Worm (Caenorhabditis elegans) whole organism, L2 larva: Measurements from ENCODE around the gene ddr-2.

Experiments used
- C34F6.9 ChIP-seq: fragments of 150-350 bp; optimal IDR thresholded peaks from 2 replicates; lab custom pipeline; 2014; ENCODE audit warnings: missing biosample characterization, missing genetic modification characterization
- F13H6.1 ChIP-seq: sonication (generic microtip); optimal IDR thresholded peaks from 2 replicates; lab custom pipeline; 2016; ENCODE audit warnings: missing genetic modification characterization, missing compliant biosample characterization
- R02D3.7 ChIP-seq: fragments of 150-350 bp; optimal IDR thresholded peaks from 2 replicates; lab custom pipeline; 2014; ENCODE audit warnings: missing biosample characterization, missing genetic modification characterization
- Y55F3AM.14 ChIP-seq: fragments of 200-800 bp; sonication (Bioruptor generic); optimal IDR thresholded peaks from 2 replicates; lab custom pipeline; 2018; ENCODE audit warnings: mild to moderate bottlenecking, missing genetic modification characterization, missing compliant biosample characterization
- alr-1 ChIP-seq: fragments of 150-350 bp; optimal IDR thresholded peaks from 2 replicates; lab custom pipeline; 2014; ENCODE audit warnings: missing biosample characterization, missing genetic modification characterization
- aly-2 ChIP-seq: fragments of 150-350 bp; optimal IDR thresholded peaks from 2 replicates; lab custom pipeline; 2014; ENCODE audit warnings: missing biosample characterization, missing genetic modification characterization
- blmp-1 ChIP-seq: sonication (generic microtip); optimal IDR thresholded peaks from 2 replicates; lab custom pipeline; 2017; ENCODE audit warnings: missing genetic modification characterization, mild to moderate bottlenecking, missing compliant biosample characterization, antibody characterized with exemption, moderate library complexity; ENCODE audit not compliant: insufficient read depth
- ceh-16 ChIP-seq: fragments of 150-350 bp; optimal IDR thresholded peaks from 2 replicates; lab custom pipeline; 2014; ENCODE audit warnings: missing biosample characterization, missing genetic modification characterization
- ceh-82 ChIP-seq: fragments of 150-350 bp; optimal IDR thresholded peaks from 2 replicates; lab custom pipeline; 2014; ENCODE audit warnings: missing biosample characterization, missing genetic modification characterization
- crh-2 ChIP-seq: sonication (generic microtip); optimal IDR thresholded peaks from 2 replicates; lab custom pipeline; 2017; ENCODE audit warnings: missing biosample characterization, missing genetic modification characterization
- dmd-4 ChIP-seq: sonication (generic microtip); optimal IDR thresholded peaks from 2 replicates; lab custom pipeline; 2017; ENCODE audit warnings: missing biosample characterization, missing genetic modification characterization
- elt-1 ChIP-seq: fragments of 150-350 bp; optimal IDR thresholded peaks from 2 replicates; lab custom pipeline; 2014; ENCODE audit warnings: missing biosample characterization, missing genetic modification characterization
- elt-3 ChIP-seq: sonication (generic microtip); optimal IDR thresholded peaks from 2 replicates; lab custom pipeline; 2017; ENCODE audit warnings: missing biosample characterization, missing genetic modification characterization
- gmeb-1 ChIP-seq: fragments of 150-350 bp; optimal IDR thresholded peaks from 2 replicates; lab custom pipeline; 2014; ENCODE audit warnings: missing biosample characterization, missing genetic modification characterization
- lin-11 ChIP-seq: fragments of 150-350 bp; sonication (generic microtip); optimal IDR thresholded peaks from 2 replicates; lab custom pipeline; 2014; ENCODE audit warnings: missing biosample characterization, missing genetic modification characterization, inconsistent platforms, mixed read lengths
- lin-13 ChIP-seq: fragments of 150-350 bp; optimal IDR thresholded peaks from 2 replicates; lab custom pipeline; 2014; ENCODE audit warnings: missing biosample characterization, missing genetic modification reagents, missing genetic modification characterization
- mbf-1 ChIP-seq: sonication (generic microtip); optimal IDR thresholded peaks from 2 replicates; lab custom pipeline; 2017; ENCODE audit warnings: missing biosample characterization, missing genetic modification characterization
- mdl-1 ChIP-seq, 2 experiments: fragments of 150-350 bp in 1 of 2; sonication (generic microtip) in 1 of 2; optimal IDR thresholded peaks; 2 replicates each; lab custom pipeline; 2017; ENCODE audit warnings: missing biosample characterization in 2 of 2, missing genetic modification characterization in 2 of 2
- nhr-10 ChIP-seq: sonication (generic microtip); optimal IDR thresholded peaks from 2 replicates; lab custom pipeline; 2017; ENCODE audit warnings: missing biosample characterization, missing genetic modification characterization
- nhr-12 ChIP-seq: fragments of 150-350 bp; optimal IDR thresholded peaks from 2 replicates; lab custom pipeline; 2014; ENCODE audit warnings: missing biosample characterization, missing genetic modification characterization
- nhr-21 ChIP-seq: fragments of 150-350 bp; optimal IDR thresholded peaks from 2 replicates; lab custom pipeline; 2014; ENCODE audit warnings: missing biosample characterization, missing genetic modification characterization
- nhr-23 ChIP-seq: fragments of 150-350 bp; optimal IDR thresholded peaks from 2 replicates; lab custom pipeline; 2014; ENCODE audit warnings: missing biosample characterization, missing genetic modification reagents, missing genetic modification characterization
- nhr-237 ChIP-seq: fragments of 150-350 bp; optimal IDR thresholded peaks from 2 replicates; lab custom pipeline; 2014; ENCODE audit warnings: missing biosample characterization, missing genetic modification characterization
- nhr-25 ChIP-seq: fragments of 150-350 bp; sonication (generic microtip); optimal IDR thresholded peaks from 3 replicates; lab custom pipeline; 2014; ENCODE audit warnings: missing biosample characterization, missing genetic modification characterization
- nhr-6 ChIP-seq: fragments of 150-350 bp; optimal IDR thresholded peaks from 2 replicates; lab custom pipeline; 2014; ENCODE audit warnings: missing biosample characterization, missing genetic modification characterization
- nhr-77 ChIP-seq: fragments of 150-350 bp; optimal IDR thresholded peaks from 2 replicates; lab custom pipeline; 2014; ENCODE audit warnings: missing biosample characterization, missing genetic modification characterization
- peb-1 ChIP-seq: fragments of 150-350 bp; optimal IDR thresholded peaks from 2 replicates; lab custom pipeline; 2014; ENCODE audit warnings: missing biosample characterization, missing genetic modification characterization
- skn-1 ChIP-seq: sonication (generic microtip); optimal IDR thresholded peaks from 2 replicates; lab custom pipeline; 2017; ENCODE audit warnings: missing biosample characterization, missing genetic modification characterization
- sma-3 ChIP-seq: sonication (generic microtip); optimal IDR thresholded peaks from 2 replicates; lab custom pipeline; 2016; ENCODE audit warnings: missing genetic modification reagents, missing genetic modification characterization, missing compliant biosample characterization
- snpc-4 ChIP-seq: fragments of 150-350 bp; optimal IDR thresholded peaks from 2 replicates; lab custom pipeline; 2014; ENCODE audit warnings: missing biosample characterization, missing genetic modification characterization
- unc-39 ChIP-seq: fragments of 150-350 bp; optimal IDR thresholded peaks from 2 replicates; lab custom pipeline; 2014; ENCODE audit warnings: missing biosample characterization, missing genetic modification characterization
- unc-62 ChIP-seq: fragments of 150-350 bp; optimal IDR thresholded peaks from 2 replicates; lab custom pipeline; 2014; ENCODE audit warnings: missing biosample characterization, missing genetic modification reagents, missing genetic modification characterization
- zag-1 ChIP-seq: fragments of 150-350 bp; optimal IDR thresholded peaks from 2 replicates; lab custom pipeline; 2014; ENCODE audit warnings: missing biosample characterization, missing genetic modification characterization
- ztf-1 ChIP-seq: fragments of 200-800 bp; sonication (Bioruptor generic); conservative IDR thresholded peaks from 2 replicates; pipeline ENCODE4 v1.3.6; 2022; ENCODE audit warnings: missing genetic modification characterization, missing compliant biosample characterization
- ztf-11 ChIP-seq: sonication (generic microtip); optimal IDR thresholded peaks from 2 replicates; lab custom pipeline; 2017; ENCODE audit warnings: missing biosample characterization, missing genetic modification characterization

The ddr-2 gene

ce11 chrX:3315014-3315413, at the start of gene ddr-2:
TSS of gene ddr-2 (plus strand) at chrX:3315314.
- TF ChIP-seq ztf-1 (no peak), Y55F3AM.14 (GFP tag; lab: Kevin White, UChicago) (no peak), nhr-77 (tag; lab: Kevin White, UChicago) (no peak), nhr-237 (tag; lab: Kevin White, UChicago) (no peak), mdl-1 (tag; optimal IDR thresholded peaks at IDR 0.05; lab: Kevin White, UChicago) (no peak), elt-3 (tag; lab: Kevin White, UChicago) (no peak)

ce11 chrX:3270806-3271205, 44.3 kb upstream of the ddr-2 start, which contains the start of gene sul-1:
TSS of gene sul-1 (minus strand) at chrX:3270906.
- TF ChIP-seq R02D3.7 (tag; lab: Kevin White, UChicago): no peak
- TF ChIP-seq zag-1 (tag; lab: Kevin White, UChicago): no peak
- TF ChIP-seq F13H6.1: no peak

ce11 chrX:3271673-3272072, 43.4 kb upstream of the ddr-2 start, which contains the start of gene K09C4.9:
TSS of gene K09C4.9 (minus strand) at chrX:3271773.
- TF ChIP-seq ceh-16 (no peak), snpc-4 (no peak), skn-1 (tag; lab: Kevin White, UChicago) (no peak), lin-11 (no peak), mdl-1 (tag; optimal IDR thresholded peaks at IDR 0.05; lab: Kevin White, UChicago) (no peak), blmp-1 (tag; lab: Kevin White, UChicago) (no peak), nhr-12 (tag; lab: Kevin White, UChicago) (no peak), unc-62 (GFP tag; lab: Kevin White, UChicago) (no peak), nhr-10 (tag; lab: Kevin White, UChicago) (no peak), alr-1 (tag; lab: Kevin White, UChicago) (no peak), elt-1 (no peak), R02D3.7 (tag; lab: Kevin White, UChicago) (no peak), crh-2 (tag; lab: Kevin White, UChicago) (no peak), mbf-1 (tag; lab: Kevin White, UChicago) (no peak), aly-2 (tag; lab: Kevin White, UChicago) (no peak), ztf-11 (tag; lab: Kevin White, UChicago) (no peak), nhr-237 (tag; lab: Kevin White, UChicago) (no peak)
- TF ChIP-seq, all 48 proteins: peak for 0

ce11 chrX:3272580-3272979, 42.5 kb upstream of the ddr-2 start, which contains the start of gene K09C4.7:
TSS of gene K09C4.7 (plus strand) at chrX:3272880.
- no peak for TF ChIP-seq zag-1 (tag; lab: Kevin White, UChicago)
- no peak for TF ChIP-seq Y55F3AM.14 (GFP tag; lab: Kevin White, UChicago)
- no peak for TF ChIP-seq nhr-25 (tag; lab: Kevin White, UChicago)
- TF ChIP-seq gmeb-1: no peak
- no peak for TF ChIP-seq blmp-1 (tag; lab: Kevin White, UChicago)
- TF ChIP-seq lin-11: no peak
- no peak for TF ChIP-seq nhr-21
- TF ChIP-seq nhr-6 (tag; lab: Kevin White, UChicago): no peak
- no peak for TF ChIP-seq sma-3 (GFP tag; lab: Kevin White, UChicago)
- TF ChIP-seq C34F6.9 (tag; lab: Kevin White, UChicago): no peak
- TF ChIP-seq ztf-1: no peak
- no peak for TF ChIP-seq ceh-82
- no peak for TF ChIP-seq ztf-11 (tag; lab: Kevin White, UChicago)
- TF ChIP-seq elt-3 (tag; lab: Kevin White, UChicago): no peak
- TF ChIP-seq F13H6.1: no peak
- TF ChIP-seq dmd-4 (tag; lab: Kevin White, UChicago): no peak
- TF ChIP-seq nhr-237 (tag; lab: Kevin White, UChicago): no peak

- TF ChIP-seq zag-1 (tag; lab: Kevin White, UChicago) (no peak), peb-1 (tag; lab: Kevin White, UChicago) (no peak), elt-1 (no peak), unc-39 (tag; lab: Kevin White, UChicago) (no peak), gmeb-1 (no peak), dmd-4 (tag; lab: Kevin White, UChicago) (no peak), skn-1 (tag; lab: Kevin White, UChicago) (no peak), nhr-23 (tag; lab: Kevin White, UChicago) (no peak), lin-13 (GFP tag; lab: Kevin White, UChicago) (no peak), nhr-21 (no peak)
- TF ChIP-seq, all 48 proteins: peak for 0
Measured at ce11 chrX:3280130-3280529, 35.0 kb upstream of the ddr-2 start, which contains the start of gene K09C4.10. TSS of gene K09C4.10 (minus strand) at chrX:3280230.
